Fruit fly (Drosophila melanogaster) whole organism, embryonic: ENCODE results near the gene Paics.

Experiments used
- ATbp ChIP-seq: fragments of 200-800 bp; sonication (Bioruptor generic); optimal IDR thresholded peaks from 2 replicates; lab custom pipeline; 2017; ENCODE audit warnings: missing biosample characterization, mild to moderate bottlenecking, missing genetic modification characterization, missing genetic modification reagents
- Abd-B ChIP-seq: fragments of 200-800 bp; sonication (Bioruptor generic); optimal IDR thresholded peaks from 2 replicates; lab custom pipeline; 2018; ENCODE audit warnings: missing biosample characterization, mild to moderate bottlenecking, missing genetic modification characterization, moderate library complexity
- Ada2b ChIP-seq: fragments of 200-800 bp; sonication (Bioruptor generic); IDR thresholded peaks from 2 replicates; pipeline ENCODE4 v1.3.6; 2022; ENCODE audit warnings: missing biosample characterization, missing genetic modification characterization
- Asciz ChIP-seq: fragments of 200-800 bp; sonication (Bioruptor generic); optimal IDR thresholded peaks from 2 replicates; lab custom pipeline; 2017; ENCODE audit warnings: missing biosample characterization, mild to moderate bottlenecking, missing genetic modification characterization, missing genetic modification reagents
- Blimp-1 ChIP-seq: fragments of 200-800 bp; sonication (Bioruptor generic); optimal IDR thresholded peaks from 3 replicates; lab custom pipeline; 2018; ENCODE audit warnings: missing biosample characterization, missing genetic modification characterization, mild to moderate bottlenecking, moderate library complexity, missing genetic modification reagents
- CG10431 ChIP-seq: fragments of 200-800 bp; sonication (Bioruptor generic); optimal IDR thresholded peaks from 3 replicates; lab custom pipeline; 2018; ENCODE audit warnings: missing biosample characterization, mild to moderate bottlenecking, missing genetic modification characterization
- CG10959 ChIP-seq: fragments of 200-800 bp; sonication (Bioruptor generic); IDR thresholded peaks from 2 replicates; pipeline ENCODE4 v1.3.6; 2022; ENCODE audit warnings: missing biosample characterization, missing genetic modification characterization
- CG13775 ChIP-seq: fragments of 200-800 bp; sonication (Bioruptor generic); optimal IDR thresholded peaks from 3 replicates; lab custom pipeline; 2017; ENCODE audit warnings: missing biosample characterization, mild to moderate bottlenecking, missing genetic modification characterization
- CG14441 ChIP-seq: fragments of 200-800 bp; sonication (Bioruptor generic); IDR thresholded peaks from 2 replicates; pipeline ENCODE4 v1.3.6; 2022; ENCODE audit warnings: missing biosample characterization, missing genetic modification characterization
- CG14710 ChIP-seq: fragments of 200-800 bp; sonication (Bioruptor generic); optimal IDR thresholded peaks from 3 replicates; lab custom pipeline; 2019; ENCODE audit warnings: missing biosample characterization, mild to moderate bottlenecking, missing genetic modification characterization, moderate library complexity
- CG1602 ChIP-seq: fragments of 200-800 bp; sonication (Bioruptor generic); optimal IDR thresholded peaks from 3 replicates; lab custom pipeline; 2016; ENCODE audit warnings: missing biosample characterization, missing genetic modification characterization
- CG16813 ChIP-seq: fragments of 200-800 bp; sonication (Bioruptor generic); IDR thresholded peaks from 3 replicates; pipeline ENCODE4 v1.3.6; 2022; ENCODE audit warnings: missing biosample characterization, missing genetic modification characterization; ENCODE audit not compliant: partially characterized antibody
- CG17186 ChIP-seq: fragments of 200-800 bp; sonication (Bioruptor generic); optimal IDR thresholded peaks from 3 replicates; lab custom pipeline; 2017; ENCODE audit warnings: missing biosample characterization, missing genetic modification reagents, missing genetic modification characterization
- CG17361 ChIP-seq: fragments of 200-800 bp; sonication (Bioruptor generic); IDR thresholded peaks from 3 replicates; pipeline ENCODE4 v1.3.6; 2022; ENCODE audit warnings: missing biosample characterization, missing genetic modification characterization
- CG2120 ChIP-seq: fragments of 200-800 bp; sonication (Bioruptor generic); optimal IDR thresholded peaks from 3 replicates; lab custom pipeline; 2016; ENCODE audit warnings: missing biosample characterization, missing genetic modification characterization
- CG2875 ChIP-seq: fragments of 200-800 bp; sonication (Bioruptor generic); optimal IDR thresholded peaks from 2 replicates; lab custom pipeline; 2017; ENCODE audit warnings: missing biosample characterization, mild to moderate bottlenecking, missing genetic modification characterization, missing genetic modification reagents
- CG34422 ChIP-seq: fragments of 200-800 bp; sonication (Bioruptor generic); IDR thresholded peaks from 3 replicates; pipeline ENCODE4 v1.3.6; 2022; ENCODE audit warnings: missing biosample characterization, missing genetic modification characterization
- CG3995 ChIP-seq: fragments of 200-800 bp; sonication (Bioruptor generic); optimal IDR thresholded peaks from 3 replicates; lab custom pipeline; 2016; ENCODE audit warnings: missing biosample characterization, missing genetic modification characterization
- CG4360 ChIP-seq: fragments of 200-800 bp; sonication (Bioruptor generic); IDR thresholded peaks from 2 replicates; pipeline ENCODE4 v1.3.6; 2022; ENCODE audit warnings: missing biosample characterization, missing genetic modification characterization
- CG7786 ChIP-seq: fragments of 200-800 bp; sonication (Bioruptor generic); optimal IDR thresholded peaks from 2 replicates; lab custom pipeline; 2016; ENCODE audit warnings: missing biosample characterization, missing genetic modification characterization
- D19A ChIP-seq: fragments of 200-800 bp; optimal IDR thresholded peaks from 3 replicates; lab custom pipeline; 2019; ENCODE audit warnings: missing biosample characterization, mild to moderate bottlenecking, missing genetic modification characterization, moderate library complexity
- Dip2 ChIP-seq: fragments of 200-800 bp; sonication (Bioruptor generic); IDR thresholded peaks from 2 replicates; pipeline ENCODE4 v1.3.6; 2022; ENCODE audit warnings: missing biosample characterization, missing genetic modification characterization
- Eip74EF ChIP-seq, 2 experiments: fragments of 200-800 bp in 1 of 2; fragments of >200 bp in 1 of 2; sonication (Bioruptor generic) in 1 of 2; optimal IDR thresholded peaks; 2 replicates each; lab custom pipeline; 2017 to 2019; ENCODE audit warnings: missing biosample characterization in 2 of 2, missing genetic modification characterization in 2 of 2, mild to moderate bottlenecking in 1 of 2, moderate library complexity in 1 of 2
- Ets65A ChIP-seq: fragments of 200-800 bp; sonication (Bioruptor generic); peaks from one replicate; lab custom pipeline; 2016; ENCODE audit warnings: missing biosample characterization, missing genetic modification characterization
- H15 ChIP-seq: fragments of 200-800 bp; sonication (Bioruptor generic); IDR thresholded peaks from 3 replicates; pipeline ENCODE4 v1.3.6; 2022; ENCODE audit warnings: missing biosample characterization, missing genetic modification characterization
- Jarid2 ChIP-seq: fragments of 200-800 bp; sonication (Bioruptor generic); optimal IDR thresholded peaks from 3 replicates; lab custom pipeline; 2017; ENCODE audit warnings: mild to moderate bottlenecking, missing biosample characterization, missing genetic modification reagents, missing genetic modification characterization
- MTF-1 ChIP-seq: fragments of 200-800 bp; sonication (Bioruptor generic); optimal IDR thresholded peaks from 2 replicates; lab custom pipeline; 2018; ENCODE audit warnings: missing biosample characterization, mild to moderate bottlenecking, missing genetic modification characterization, borderline replicate concordance
- Oaz ChIP-seq: fragments of 200-800 bp; sonication (Bioruptor generic); IDR thresholded peaks from 2 replicates; pipeline ENCODE4 v1.3.6; 2022; ENCODE audit warnings: missing biosample characterization, missing genetic modification characterization
- Opbp ChIP-seq: fragments of 200-800 bp; sonication (Bioruptor generic); IDR thresholded peaks from 3 replicates; pipeline ENCODE4 v1.3.6; 2022; ENCODE audit warnings: missing biosample characterization, missing genetic modification characterization; ENCODE audit not compliant: partially characterized antibody
- Ptx1 ChIP-seq: fragments of 200-800 bp; sonication (Bioruptor generic); IDR thresholded peaks from 2 replicates; pipeline ENCODE4 v1.3.6; 2022; ENCODE audit warnings: missing biosample characterization, missing genetic modification characterization
- ab ChIP-seq: fragments of 200-800 bp; sonication (Bioruptor generic); optimal IDR thresholded peaks from 2 replicates; lab custom pipeline; 2016; ENCODE audit warnings: missing biosample characterization, missing genetic modification characterization
- cad ChIP-seq: fragments of >200 bp; optimal IDR thresholded peaks from 2 replicates; lab custom pipeline; 2017; ENCODE audit warnings: missing biosample characterization, missing genetic modification characterization
- caup ChIP-seq: fragments of 200-800 bp; sonication (Bioruptor generic); optimal IDR thresholded peaks from 3 replicates; lab custom pipeline; 2017; ENCODE audit warnings: missing biosample characterization, mild to moderate bottlenecking, missing genetic modification characterization, moderate library complexity; ENCODE audit not compliant: severe bottlenecking
- croc ChIP-seq: fragments of 200-800 bp; sonication (Bioruptor generic); conservative IDR thresholded peaks from 3 replicates; pipeline ENCODE4 v1.3.6; 2022; ENCODE audit warnings: missing biosample characterization, missing genetic modification characterization
- dmrt99B ChIP-seq: fragments of 200-800 bp; sonication (Bioruptor generic); optimal IDR thresholded peaks from 2 replicates; lab custom pipeline; 2018; ENCODE audit warnings: missing biosample characterization, mild to moderate bottlenecking, missing genetic modification characterization, moderate library complexity
- ems ChIP-seq: fragments of 200-800 bp; sonication (Bioruptor generic); optimal IDR thresholded peaks from 3 replicates; lab custom pipeline; 2016; ENCODE audit warnings: missing biosample characterization, missing genetic modification characterization
- esg ChIP-seq: fragments of 200-800 bp; sonication (Bioruptor generic); conservative IDR thresholded peaks from 2 replicates; pipeline ENCODE4 v1.3.6; 2022; ENCODE audit warnings: missing biosample characterization, missing genetic modification characterization
- eve ChIP-seq, 2 experiments: fragments of >200 bp; optimal IDR thresholded peaks; 2 replicates each; lab custom pipeline; 2017; ENCODE audit warnings: missing biosample characterization in 2 of 2, missing genetic modification characterization in 2 of 2
- exex ChIP-seq: fragments of 200-800 bp; sonication (Bioruptor generic); optimal IDR thresholded peaks from 4 replicates; lab custom pipeline; 2018; ENCODE audit warnings: missing biosample characterization, mild to moderate bottlenecking, missing genetic modification characterization, moderate library complexity
- fru ChIP-seq: fragments of >200 bp; optimal IDR thresholded peaks from 2 replicates; lab custom pipeline; 2017
- gsb-n ChIP-seq: fragments of 200-800 bp; sonication (Bioruptor generic); optimal IDR thresholded peaks from 3 replicates; lab custom pipeline; 2018; ENCODE audit warnings: missing biosample characterization, mild to moderate bottlenecking, missing genetic modification characterization
- insv ChIP-seq, 2 experiments: fragments of 200-800 bp; sonication (Bioruptor generic); optimal IDR thresholded peaks; 3 replicates each; lab custom pipeline; 2016 to 2018; ENCODE audit warnings: missing biosample characterization in 2 of 2, missing genetic modification characterization in 2 of 2
- lola ChIP-seq, 3 experiments: fragments of >200 bp in 2 of 3; fragments of 200-800 bp in 1 of 3; sonication (Bioruptor generic) in 1 of 3; optimal IDR thresholded peaks; 2 replicates each; lab custom pipeline; 2017 to 2019; ENCODE audit warnings: missing biosample characterization in 3 of 3, missing genetic modification characterization in 3 of 3, mild to moderate bottlenecking in 1 of 3, moderate library complexity in 1 of 3
- oc ChIP-seq: fragments of 200-800 bp; sonication (Bioruptor generic); optimal IDR thresholded peaks from 2 replicates; lab custom pipeline; 2018; ENCODE audit warnings: missing biosample characterization, mild to moderate bottlenecking, missing genetic modification characterization, moderate library complexity
- odd ChIP-seq: fragments of 200-800 bp; sonication (Bioruptor generic); optimal IDR thresholded peaks from 2 replicates; lab custom pipeline; 2017; ENCODE audit warnings: missing biosample characterization, mild to moderate bottlenecking, missing genetic modification characterization
- org-1 ChIP-seq: fragments of 200-800 bp; sonication (Bioruptor generic); optimal IDR thresholded peaks from 2 replicates; lab custom pipeline; 2017; ENCODE audit warnings: missing biosample characterization, missing genetic modification characterization
- sens-2 ChIP-seq: fragments of 200-800 bp; sonication (Bioruptor generic); IDR thresholded peaks from 2 replicates; pipeline ENCODE4 v1.3.6; 2022; ENCODE audit warnings: missing biosample characterization, missing genetic modification characterization
- sob ChIP-seq: fragments of 200-800 bp; sonication (Bioruptor generic); IDR thresholded peaks from 2 replicates; pipeline ENCODE4 v1.3.6; 2022; ENCODE audit warnings: missing biosample characterization, missing genetic modification characterization
- stwl ChIP-seq: fragments of 200-800 bp; sonication (Bioruptor generic); optimal IDR thresholded peaks from 3 replicates; lab custom pipeline; 2018; ENCODE audit warnings: missing biosample characterization, mild to moderate bottlenecking, missing genetic modification characterization, moderate library complexity
- tup ChIP-seq: fragments of 200-800 bp; sonication (Bioruptor generic); optimal IDR thresholded peaks from 2 replicates; lab custom pipeline; 2016; ENCODE audit warnings: missing biosample characterization, mild to moderate bottlenecking, missing genetic modification characterization, moderate library complexity
- yki ChIP-seq: fragments of >200 bp; optimal IDR thresholded peaks from 3 replicates; lab custom pipeline; 2018

Gene Paics

DNA sequence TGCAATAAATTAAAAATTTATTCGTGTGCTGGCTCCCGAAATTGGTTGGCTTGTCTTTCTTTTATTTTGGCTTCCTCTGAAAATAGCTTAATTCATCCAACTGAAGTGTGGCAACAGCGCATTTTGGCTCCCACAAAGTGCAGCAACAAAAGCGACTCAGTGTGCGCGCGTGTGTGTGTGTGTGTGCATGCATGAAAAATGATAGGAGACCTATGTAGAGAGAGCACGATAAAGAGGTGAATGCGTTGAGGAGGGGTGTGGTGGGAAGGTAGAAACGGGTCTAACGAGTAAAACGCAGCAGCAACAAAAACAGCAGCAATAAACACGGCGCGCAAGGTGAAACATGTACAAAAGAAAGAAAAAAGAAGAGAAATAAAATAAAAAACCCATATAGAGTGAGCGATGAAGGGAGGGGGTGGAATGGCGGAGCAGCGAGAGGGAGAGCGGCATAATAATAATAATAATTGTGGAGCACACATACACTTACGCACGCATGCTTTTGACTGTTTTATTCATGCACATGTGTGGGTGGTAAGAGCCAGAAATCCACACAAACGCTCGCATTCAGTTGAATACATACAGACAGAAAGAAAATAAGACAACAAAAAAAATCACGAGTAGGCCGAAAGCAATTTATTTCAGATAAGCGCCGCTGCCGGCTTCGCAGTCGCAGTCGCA, 23.2 kb downstream of the Paics start (continued):
- no peak for TF ChIP-seq CG17361 (GFP tag; lab: Robert Waterston, UW)
- no peak for TF ChIP-seq CG3995 (GFP tag; lab: Kevin White, UChicago)
- no peak for TF ChIP-seq CG13775 (GFP tag; lab: Kevin White, UChicago)
- TF ChIP-seq ems = no peak
- TF ChIP-seq Dip2 = no peak
- TF ChIP-seq odd (GFP tag; lab: Kevin White, UChicago) = no peak
- no peak for TF ChIP-seq CG17186 (GFP tag; lab: Kevin White, UChicago)
- no peak for TF ChIP-seq dmrt99B (tag; lab: Kevin White, UChicago)
- no peak for TF ChIP-seq sob
- no peak for TF ChIP-seq yki (lab: Kevin White, UChicago)
- TF ChIP-seq Asciz (GFP tag; lab: Kevin White, UChicago) = no peak
- TF ChIP-seq Ptx1 (GFP tag; lab: Robert Waterston, UW) = no peak
- TF ChIP-seq sens-2 = no peak
- no peak for TF ChIP-seq CG7786 (GFP tag; lab: Kevin White, UChicago)
- peak; percentile 55 for TF ChIP-seq oc (tag; lab: Kevin White, UChicago)
- no peak for TF ChIP-seq insv (GFP tag; optimal IDR thresholded peaks at IDR 0.05; lab: Kevin White, UChicago)
- no peak for TF ChIP-seq Eip74EF (GFP tag; optimal IDR thresholded peaks at IDR 0.05; lab: Kevin White, UChicago)
- TF ChIP-seq gsb-n (tag; lab: Kevin White, UChicago) = no peak
- TF ChIP-seq Ets65A (GFP tag; lab: Kevin White, UChicago) = no peak
- TF ChIP-seq CG14710 = no peak
- TF ChIP-seq eve (GFP tag; optimal IDR thresholded peaks at IDR 0.05; lab: Kevin White, UChicago) = no peak
- no peak for TF ChIP-seq lola (GFP tag; optimal IDR thresholded peaks at IDR 0.05; lab: Kevin White, UChicago)
- TF ChIP-seq CG2875 (GFP tag; lab: Kevin White, UChicago) = no peak
- no peak for TF ChIP-seq esg (GFP tag; lab: Robert Waterston, UW)
- TF ChIP-seq CG4360 (GFP tag; lab: Robert Waterston, UW) = peak; percentile 77
- TF ChIP-seq cad (GFP tag; lab: Kevin White, UChicago) = peak; percentile 56
- TF ChIP-seq Blimp-1 = no peak
- TF ChIP-seq D19A (tag; lab: Kevin White, UChicago) = no peak
- TF ChIP-seq caup (GFP tag; lab: Kevin White, UChicago) = no peak
- TF ChIP-seq Abd-B (GFP tag; lab: Kevin White, UChicago) = peak; percentile 50
- TF ChIP-seq H15 = no peak
- TF ChIP-seq croc = no peak
- TF ChIP-seq fru (lab: Kevin White, UChicago) = no peak
- TF ChIP-seq CG10431 (GFP tag; lab: Kevin White, UChicago) = no peak
- no peak for TF ChIP-seq Opbp
- no peak for TF ChIP-seq CG14441 (GFP tag; lab: Robert Waterston, UW)
- no peak for TF ChIP-seq CG2120 (GFP tag; lab: Kevin White, UChicago)
- TF ChIP-seq stwl (tag; lab: Kevin White, UChicago) = no peak
- TF ChIP-seq exex (tag; lab: Kevin White, UChicago) = peak; percentile 42
- TF ChIP-seq Jarid2 (GFP tag; lab: Kevin White, UChicago) = no peak
- TF ChIP-seq CG10959 (GFP tag; lab: Robert Waterston, UW) = no peak
- no peak for TF ChIP-seq MTF-1 (GFP tag; lab: Kevin White, UChicago)
- no peak for TF ChIP-seq CG16813
- no peak for TF ChIP-seq Ada2b (GFP tag; lab: Robert Waterston, UW)
- TF ChIP-seq tup (GFP tag; lab: Kevin White, UChicago) = no peak
- TF ChIP-seq ab (GFP tag; lab: Kevin White, UChicago) = no peak
- TF ChIP-seq ATbp = no peak
- TF ChIP-seq CG34422 (GFP tag; lab: Robert Waterston, UW) = no peak
- no peak for TF ChIP-seq CG1602 (GFP tag; lab: Kevin White, UChicago)
- TF ChIP-seq Oaz (GFP tag; lab: Robert Waterston, UW) = no peak
- TF ChIP-seq org-1 (GFP tag; lab: Kevin White, UChicago) = no peak
